Fruit fly (Drosophila melanogaster) whole organism, pupa: ENCODE results near the gene CG17931.

Experiments used
- CG12605 ChIP-seq: fragments of 200-800 bp; sonication (Bioruptor generic); IDR thresholded peaks from 2 replicates; pipeline ENCODE4 v1.3.6; 2022; ENCODE audit warnings: missing biosample characterization, missing genetic modification characterization
- CG17806 ChIP-seq: fragments of 200-800 bp; sonication (Bioruptor generic); optimal IDR thresholded peaks from 2 replicates; lab custom pipeline; 2018; ENCODE audit warnings: missing biosample characterization, mild to moderate bottlenecking, missing genetic modification characterization, moderate library complexity
- CG4496 ChIP-seq: fragments of 200-800 bp; sonication (Bioruptor generic); IDR thresholded peaks from 3 replicates; pipeline ENCODE4 v1.3.6; 2022; ENCODE audit warnings: missing biosample characterization, missing genetic modification characterization
- EcR ChIP-seq: fragments of 200-800 bp; sonication (Bioruptor generic); optimal IDR thresholded peaks from 3 replicates; lab custom pipeline; 2019; ENCODE audit warnings: missing biosample characterization, missing genetic modification characterization, mild to moderate bottlenecking, moderate library complexity, missing genetic modification reagents
- rn ChIP-seq: fragments of 200-800 bp; sonication (Bioruptor generic); IDR thresholded peaks from 2 replicates; pipeline ENCODE4 v1.3.6; 2022; ENCODE audit warnings: missing biosample characterization, missing genetic modification characterization

dm6 chr3R:16316747-16317146 lies 42.5 kb downstream of the CG17931 start:
- TF ChIP-seq rn (GFP tag; lab: Robert Waterston, UW) (no peak), EcR (GFP tag; lab: Kevin White, UChicago) (peak; percentile 80), CG12605 (GFP tag; lab: Robert Waterston, UW) (no peak), CG17806 (no peak), CG4496 (GFP tag; lab: Robert Waterston, UW) (peak; percentile 54; the same call in 2 of the 3 replicates)
